Worm (Caenorhabditis elegans) whole organism, midembryonic: ENCODE measurements around the gene vwa-8.

Experiments used
- cog-1 ChIP-seq: sonication (generic microtip); optimal IDR thresholded peaks from 2 replicates; lab custom pipeline; 2016; ENCODE audit warnings: missing genetic modification characterization, missing compliant biosample characterization
- flt-1 ChIP-seq: fragments of 200-800 bp; sonication (Bioruptor generic); IDR thresholded peaks from 2 replicates; pipeline ENCODE4 v1.3.6; 2022; ENCODE audit warnings: missing genetic modification characterization, missing compliant biosample characterization
- klf-2 ChIP-seq: fragments of 200-800 bp; sonication (Bioruptor generic); conservative IDR thresholded peaks from 2 replicates; pipeline ENCODE4 v1.3.6; 2022; ENCODE audit warnings: missing genetic modification reagents, missing genetic modification characterization, missing compliant biosample characterization
- med-1 ChIP-seq: sonication (generic microtip); optimal IDR thresholded peaks from 2 replicates; lab custom pipeline; 2017; ENCODE audit warnings: missing genetic modification characterization, mild to moderate bottlenecking, missing compliant biosample characterization, antibody characterized with exemption, missing genetic modification reagents; ENCODE audit not compliant: insufficient read depth
- ref-1 ChIP-seq: fragments of 200-800 bp; sonication (Bioruptor generic); conservative IDR thresholded peaks from 2 replicates; pipeline ENCODE4 v1.3.6; 2022; ENCODE audit warnings: missing genetic modification reagents, missing genetic modification characterization, missing compliant biosample characterization
- tab-1 ChIP-seq: fragments of 200-800 bp; sonication (Bioruptor generic); IDR thresholded peaks from 2 replicates; pipeline ENCODE4 v1.3.6; 2022; ENCODE audit warnings: missing genetic modification characterization, missing compliant biosample characterization
- ztf-23 ChIP-seq: fragments of 200-800 bp; sonication (Bioruptor generic); IDR thresholded peaks from 2 replicates; pipeline ENCODE4 v1.3.6; 2022; ENCODE audit warnings: missing genetic modification reagents, missing genetic modification characterization, missing compliant biosample characterization
- ztf-29 ChIP-seq: fragments of 200-800 bp; sonication (Bioruptor generic); IDR thresholded peaks from 2 replicates; pipeline ENCODE4 v1.3.6; 2022; ENCODE audit warnings: missing genetic modification reagents, missing genetic modification characterization, missing compliant biosample characterization

ce11 chrX:13014341-13014740, 23.1 kb downstream of the vwa-8 start:
- TF ChIP-seq med-1: no peak
- TF ChIP-seq klf-2 (GFP tag; lab: Robert Waterston, UW): no peak
- no peak for TF ChIP-seq tab-1 (GFP tag; lab: Robert Waterston, UW)
- TF ChIP-seq flt-1 (GFP tag; lab: Robert Waterston, UW): no peak
- no peak for TF ChIP-seq cog-1
- no peak for TF ChIP-seq ztf-29
- no peak for TF ChIP-seq ztf-23
- no peak for TF ChIP-seq ref-1 (GFP tag; lab: Robert Waterston, UW)
